Worm (Caenorhabditis elegans): ENCODE data around the gene C08E8.2.

DNA sequence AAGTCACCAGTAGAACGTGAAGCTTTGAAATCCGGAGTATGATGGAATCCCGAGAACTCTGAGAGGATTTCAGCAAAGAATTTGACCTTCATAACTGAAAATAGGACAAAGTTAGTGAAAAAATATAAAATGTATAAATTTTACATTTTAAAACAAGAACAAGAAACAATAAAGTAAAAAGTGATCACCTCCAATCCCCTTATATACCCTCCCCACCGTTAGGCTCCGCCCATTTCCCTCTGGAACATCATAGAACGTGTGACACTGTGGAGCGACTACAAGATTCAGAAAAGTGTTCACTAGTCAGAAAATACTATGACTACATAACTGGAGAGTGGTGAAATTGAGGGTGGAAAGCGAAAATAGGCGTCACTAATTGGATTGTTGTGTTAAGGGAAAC is 24.6 kb downstream of the C08E8.2 start, which contains the start of gene B0462.4:
- TF ChIP-seq ama-1 (optimal IDR thresholded peaks at IDR 0.05) (no peak), ama-1 (GFP tag; optimal IDR thresholded peaks at IDR 0.05) (no peak), B0261.1 (tag; optimal IDR thresholded peaks at IDR 0.05) (no peak), madf-8 (GFP tag; conservative IDR thresholded peaks at IDR 0.05) (no peak), pha-4 (tag; optimal IDR thresholded peaks at IDR 0.05) (no peak), let-526 (GFP tag; IDR thresholded peaks at IDR 0.05) (no peak), ets-4 (GFP tag; optimal IDR thresholded peaks at IDR 0.05) (no peak), akir-1 (GFP tag; optimal IDR thresholded peaks at IDR 0.05) (no peak), C17E4.6 (GFP tag; IDR thresholded peaks at IDR 0.05) (no peak), lin-40 (tag; optimal IDR thresholded peaks at IDR 0.05) (no peak), athp-1 (tag; optimal IDR thresholded peaks at IDR 0.05) (no peak), sptf-2 (GFP tag; optimal IDR thresholded peaks at IDR 0.05) (no peak)

Measured in whole organism, young adult.